Worm (Caenorhabditis elegans): ENCODE measurements around the gene T23E1.1.
"Not testable (repeated sequence)": the region's sequence is repeated elsewhere in the genome, so short reads cannot be mapped to it uniquely, and the experiment has no call there.

T23E1.1 gene

ce11 chrIV:3172510-3172909 is 21.3 kb downstream of the T23E1.1 start, which contains the start of gene Y67D8B.1:
TSS of gene Y67D8B.1 (minus strand) at chrIV:3172610.
- not testable (repeated sequence) for TF ChIP-seq fkh-2 (tag; optimal IDR thresholded peaks at IDR 0.05); unc-62 (GFP tag; optimal IDR thresholded peaks at IDR 0.05); fos-1 (tag; optimal IDR thresholded peaks at IDR 0.05)

- TF ChIP-seq eor-1 (tag; optimal IDR thresholded peaks at IDR 0.05) (no peak), hmg-11 (tag; optimal IDR thresholded peaks at IDR 0.05) (no peak), egl-27 (tag; optimal IDR thresholded peaks at IDR 0.05) (no peak), ceh-16 (tag; optimal IDR thresholded peaks at IDR 0.05) (no peak), nhr-67 (tag; optimal IDR thresholded peaks at IDR 0.05) (no peak), ztf-4 (tag; optimal IDR thresholded peaks at IDR 0.05) (no peak), zag-1 (tag; optimal IDR thresholded peaks at IDR 0.05) (no peak), lin-39 (tag; optimal IDR thresholded peaks at IDR 0.05) (no peak)
Observed at ce11 chrIV:3176067-3176758, 25.1 kb downstream of the T23E1.1 start, which contains the start of gene nlp-81. TSS of gene nlp-81 (minus strand) at chrIV:3176117.

- TF ChIP-seq nfya-1 (tag; optimal IDR thresholded peaks at IDR 0.05; ENCODE audit: insufficient read depth) (no peak), aly-2 (tag; optimal IDR thresholded peaks at IDR 0.05) (no peak), lin-15B (tag; optimal IDR thresholded peaks at IDR 0.05) (no peak), nhr-28 (tag; optimal IDR thresholded peaks at IDR 0.05) (no peak), nhr-11 (tag; optimal IDR thresholded peaks at IDR 0.05) (no peak), R02D3.7 (tag; optimal IDR thresholded peaks at IDR 0.05) (no peak), nhr-76 (tag; optimal IDR thresholded peaks at IDR 0.05) (no peak), elt-1 (tag; optimal IDR thresholded peaks at IDR 0.05) (no peak), nhr-12 (tag; optimal IDR thresholded peaks at IDR 0.05) (no peak), skn-1 (tag; optimal IDR thresholded peaks at IDR 0.05) (no peak), fkh-2 (tag; optimal IDR thresholded peaks at IDR 0.05) (no peak), lsy-12 (tag; optimal IDR thresholded peaks at IDR 0.05) (no peak), ama-1 (optimal IDR thresholded peaks at IDR 0.05) (no peak), ceh-9 (tag; optimal IDR thresholded peaks at IDR 0.05) (no peak), nhr-67 (tag; optimal IDR thresholded peaks at IDR 0.05) (no peak), fos-1 (tag; optimal IDR thresholded peaks at IDR 0.05) (no peak), nhr-23 (tag; optimal IDR thresholded peaks at IDR 0.05) (no peak)
Observed at ce11 chrIV:3182920-3183319, 31.8 kb downstream of the T23E1.1 start.

ce11 chrIV:3191466-3191865 is 40.3 kb downstream of the T23E1.1 start, which contains the start of gene Y67D8B.2:
TSS of gene Y67D8B.2 (minus strand) at chrIV:3191566.
- TF ChIP-seq egl-27 (tag; optimal IDR thresholded peaks at IDR 0.05) (no peak), nhr-12 (tag; optimal IDR thresholded peaks at IDR 0.05) (no peak), unc-39 (tag; optimal IDR thresholded peaks at IDR 0.05) (no peak), nhr-23 (tag; optimal IDR thresholded peaks at IDR 0.05) (no peak)

- TF ChIP-seq R02D3.7 (tag; optimal IDR thresholded peaks at IDR 0.05) = no peak
Observed at ce11 chrIV:3196367-3196766, 45.2 kb downstream of the T23E1.1 start.

- TF ChIP-seq egl-5 (tag; optimal IDR thresholded peaks at IDR 0.05) (no peak), ceh-82 (tag; optimal IDR thresholded peaks at IDR 0.05) (no peak), tbx-2 (tag; optimal IDR thresholded peaks at IDR 0.05) (no peak), nhr-25 (tag; optimal IDR thresholded peaks at IDR 0.05) (no peak), unc-39 (tag; optimal IDR thresholded peaks at IDR 0.05) (no peak), nhr-11 (tag; optimal IDR thresholded peaks at IDR 0.05) (no peak), snpc-4 (tag; optimal IDR thresholded peaks at IDR 0.05) (no peak), egl-27 (tag; optimal IDR thresholded peaks at IDR 0.05) (no peak), ceh-16 (tag; optimal IDR thresholded peaks at IDR 0.05) (no peak)
Observed at ce11 chrIV:3199041-3199440, 47.9 kb downstream of the T23E1.1 start.

- TF ChIP-seq nfya-1 (tag; optimal IDR thresholded peaks at IDR 0.05; ENCODE audit: insufficient read depth) (no peak), nhr-237 (tag; optimal IDR thresholded peaks at IDR 0.05) (no peak), unc-39 (tag; optimal IDR thresholded peaks at IDR 0.05) (no peak), mdl-1 (tag; optimal IDR thresholded peaks at IDR 0.05) (no peak), aly-2 (tag; optimal IDR thresholded peaks at IDR 0.05) (no peak), nhr-23 (tag; optimal IDR thresholded peaks at IDR 0.05) (no peak), pha-4 (tag; optimal IDR thresholded peaks at IDR 0.05) (no peak), lsy-12 (tag; optimal IDR thresholded peaks at IDR 0.05) (no peak), lin-39 (tag; optimal IDR thresholded peaks at IDR 0.05) (no peak)
Observed at ce11 chrIV:3202111-3202510, 51.0 kb downstream of the T23E1.1 start, which contains the start of the genes Y67D8B.3 and Y67D8B.5. TSS of gene Y67D8B.3 (minus strand) at chrIV:3202211. TSS of gene Y67D8B.5 (plus strand) at chrIV:3202343.
